Fruit fly (Drosophila melanogaster): ENCODE data around the gene Nedd4.

Nedd4 gene

DNA sequence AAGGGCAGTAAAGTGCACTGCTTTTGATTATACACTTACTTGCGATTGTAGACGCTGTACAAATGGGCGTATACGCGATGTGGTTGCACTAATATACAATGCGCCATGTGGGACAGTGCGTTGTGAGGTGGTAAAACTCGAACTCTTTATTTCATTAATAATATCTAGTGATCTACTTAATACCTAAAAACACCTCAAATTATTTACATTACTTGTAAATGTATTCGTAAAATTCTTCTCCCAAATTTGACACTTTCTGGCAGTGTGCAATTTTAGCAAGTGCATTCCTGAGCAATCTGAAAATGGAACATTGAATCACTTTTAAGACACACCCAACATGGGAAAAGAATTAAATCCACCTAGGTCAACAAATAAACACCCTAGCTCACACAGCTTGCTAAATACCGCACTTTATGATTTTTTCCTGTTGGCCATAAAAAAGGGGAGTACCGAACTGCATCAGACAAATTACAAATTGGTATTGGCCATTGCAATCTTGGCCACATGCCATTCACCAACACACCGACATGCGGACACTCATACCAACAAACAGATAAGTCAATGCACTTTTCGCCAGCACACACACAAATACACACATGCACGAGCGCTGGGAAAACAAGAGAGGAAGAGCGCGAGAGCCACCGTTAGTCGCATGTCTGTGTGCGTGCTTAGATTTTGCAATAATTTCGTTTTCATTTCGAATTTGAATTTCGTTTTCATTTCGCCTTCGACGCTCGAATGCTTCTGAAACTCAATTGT is 30.8 kb upstream of the Nedd4 start:
- TF ChIP-seq noc (tag; optimal IDR thresholded peaks at IDR 0.05) = no peak

dm6 chr3L:17500315-17500985 is 29.4 kb upstream of the Nedd4 start:
- no peak for TF ChIP-seq noc (tag; optimal IDR thresholded peaks at IDR 0.05)

DNA sequence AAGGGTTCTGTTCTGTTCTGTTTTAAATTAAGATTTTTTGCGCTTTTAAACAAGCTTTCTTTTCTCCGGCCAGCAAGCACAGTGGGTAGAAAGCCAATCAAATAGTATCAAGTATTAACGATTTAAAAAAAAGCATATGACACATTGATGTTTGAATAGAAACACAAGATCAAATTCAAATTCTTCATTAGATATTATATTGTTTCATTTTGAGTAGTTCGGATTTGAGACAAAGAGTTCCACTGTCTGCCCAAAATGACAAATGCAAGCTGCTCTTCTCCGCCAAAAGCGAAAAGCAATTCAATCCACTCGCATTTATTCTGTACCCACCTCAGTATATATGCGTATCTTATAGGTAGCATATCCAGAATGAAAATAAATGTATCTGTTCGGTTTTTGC is 27.6 kb upstream of the Nedd4 start:
- TF ChIP-seq noc (tag; optimal IDR thresholded peaks at IDR 0.05) = no peak

dm6 chr3L:17504538-17504937 is 25.3 kb upstream of the Nedd4 start:
- TF ChIP-seq noc (tag; optimal IDR thresholded peaks at IDR 0.05) = no peak

DNA sequence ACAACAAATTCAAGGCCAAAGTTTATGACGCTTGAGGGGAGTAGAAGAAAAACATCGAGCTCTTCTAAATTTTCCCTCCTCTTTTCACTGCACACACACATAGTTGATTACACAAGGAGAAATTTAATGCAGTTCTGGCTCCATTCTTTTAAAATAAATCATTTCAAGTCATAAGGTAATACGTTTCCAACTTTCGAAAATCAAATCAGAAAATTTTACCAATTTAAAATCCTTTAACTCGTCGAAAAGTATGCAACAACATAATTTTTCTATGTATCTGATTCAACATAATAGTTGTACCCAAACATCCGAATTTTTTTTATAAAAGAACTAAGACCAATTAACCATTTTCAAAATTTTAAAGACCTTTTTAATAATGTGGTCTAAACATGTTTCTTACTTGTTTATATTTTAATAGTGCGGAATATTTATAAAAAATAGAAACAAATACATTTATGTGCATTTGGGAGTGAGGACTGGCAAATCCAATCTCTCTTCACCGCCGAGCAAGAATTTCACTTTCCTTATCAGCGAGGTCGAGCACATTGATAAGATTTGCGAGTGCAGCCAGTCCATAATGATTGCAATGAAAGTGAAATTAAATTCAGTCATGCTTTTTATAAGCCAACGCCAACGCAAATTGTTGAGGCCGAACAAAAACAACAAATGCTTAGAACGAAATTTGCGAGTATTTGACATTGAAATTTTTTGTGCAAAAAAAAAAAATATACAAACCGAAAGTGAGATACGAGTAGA is 23.7 kb upstream of the Nedd4 start:
- peak; percentile 1 for TF ChIP-seq noc (tag; optimal IDR thresholded peaks at IDR 0.05)

- TF ChIP-seq noc (tag; optimal IDR thresholded peaks at IDR 0.05) = no peak
These were observed 23.1 kb upstream of the Nedd4 start for dm6 chr3L:17506830-17507229.

DNA sequence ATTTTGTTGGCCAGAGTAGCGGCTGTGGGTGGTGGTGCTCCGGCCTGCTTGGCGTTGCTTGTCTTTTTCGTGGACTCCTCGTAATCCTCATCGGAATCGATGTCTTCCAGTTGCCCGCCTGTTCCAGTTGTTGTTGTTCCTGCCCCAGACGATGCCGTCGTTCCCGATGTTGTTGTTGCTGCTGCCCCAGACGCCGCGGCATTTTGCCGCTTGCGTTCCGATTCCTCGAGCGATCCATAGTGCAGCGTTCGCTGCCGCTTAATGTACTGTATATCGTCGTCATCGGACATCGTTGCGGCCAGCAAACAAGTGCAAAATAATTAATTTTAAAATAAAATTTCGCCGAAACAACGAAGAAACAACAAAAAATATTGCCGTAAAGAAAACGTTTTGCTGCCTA is 16.4 kb upstream of the Nedd4 start:
- no peak for TF ChIP-seq noc (tag; optimal IDR thresholded peaks at IDR 0.05)

DNA sequence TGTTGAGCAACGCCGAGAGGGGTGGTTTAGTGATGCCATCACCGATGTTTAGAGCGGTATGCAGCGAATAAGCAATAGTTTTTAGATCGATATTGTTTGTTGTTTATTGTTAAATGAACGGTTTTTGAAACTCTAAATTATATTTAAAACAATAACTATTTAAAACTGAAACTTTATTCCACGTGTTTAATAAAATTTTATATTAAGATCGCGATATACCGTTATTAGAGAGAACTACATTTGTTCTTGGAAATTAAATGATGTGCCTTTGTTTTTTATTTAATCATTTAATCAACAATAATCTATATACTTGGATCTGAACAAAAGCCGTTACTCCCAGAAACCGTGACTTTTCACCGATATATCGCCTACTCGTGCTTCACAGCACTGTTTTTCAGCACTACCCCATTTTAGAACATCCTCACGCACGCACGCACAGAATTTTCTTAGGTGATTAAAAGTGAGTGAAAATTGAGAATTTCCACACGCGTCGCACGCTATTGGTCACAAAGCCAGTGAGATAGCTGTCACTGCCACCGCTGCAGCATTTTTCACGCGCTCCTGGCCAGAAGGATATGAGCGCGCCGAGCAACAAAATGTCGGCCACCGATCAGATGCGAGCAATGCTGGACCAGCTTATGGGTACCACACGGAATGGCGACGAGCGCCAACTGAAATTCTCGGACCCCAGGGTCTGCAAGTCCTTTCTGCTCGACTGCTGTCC is 15.8 kb upstream of the Nedd4 start, which contains the start of the genes U4-U6-60K and CG7564:
U4-U6-60K (minus strand) TSS at position 20 of the 724 bp plus-strand sequence.
CG7564 (plus strand) TSS at position 406 of the 724 bp plus-strand sequence.
- peak; percentile 55 for TF ChIP-seq noc (tag; optimal IDR thresholded peaks at IDR 0.05)

DNA sequence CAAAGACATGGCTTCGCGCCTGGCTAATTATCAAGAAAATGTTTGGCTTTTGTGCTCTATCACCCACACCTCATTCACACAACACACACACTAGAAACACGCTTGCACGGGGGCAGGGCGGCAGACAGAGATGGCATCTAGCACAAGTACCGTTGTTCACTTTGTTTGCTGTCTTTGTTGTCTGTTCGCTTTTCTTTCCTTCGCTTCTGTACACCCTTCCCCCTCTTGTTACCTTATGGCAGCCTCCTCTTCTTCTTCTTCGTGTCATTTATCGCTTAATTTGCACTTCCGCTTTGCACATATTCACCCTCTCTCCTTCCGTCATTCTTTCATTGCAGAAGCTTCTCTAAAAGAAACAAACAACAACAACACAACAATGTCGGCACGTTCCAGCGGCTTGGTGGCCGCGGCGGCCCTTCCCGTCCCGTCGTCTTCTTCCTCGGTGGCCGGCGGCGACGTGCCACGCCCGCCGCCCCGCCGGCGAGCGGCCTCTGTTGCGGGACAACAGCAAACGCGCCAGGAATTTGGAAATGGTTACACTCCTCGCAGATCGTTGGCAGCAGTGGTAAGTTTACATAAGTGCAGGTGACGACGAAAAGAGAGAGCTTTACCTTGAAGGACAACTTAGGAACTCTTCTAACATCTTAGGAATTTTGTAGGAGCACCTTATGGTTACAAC is 729 bp downstream of the Nedd4 start:
- TF ChIP-seq noc (tag; optimal IDR thresholded peaks at IDR 0.05) = no peak

DNA sequence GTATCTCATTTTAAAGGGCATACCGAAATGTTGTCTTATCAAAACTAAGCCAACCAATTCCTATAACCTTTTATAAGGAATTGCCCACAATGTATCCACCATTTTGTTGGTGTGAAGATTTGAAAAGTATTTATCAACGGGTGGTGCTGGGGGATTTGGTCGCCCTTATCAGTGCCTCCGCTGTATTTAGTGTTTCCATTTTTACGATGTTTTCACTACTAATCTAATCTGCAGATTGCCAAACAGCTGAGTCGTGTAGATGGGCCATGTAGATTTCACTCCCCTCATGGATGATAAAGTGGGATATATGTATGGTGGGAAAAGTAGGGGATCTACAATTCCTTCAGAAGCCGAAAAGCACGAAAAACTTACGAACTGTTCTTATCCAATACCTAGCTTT is 1.5 kb downstream of the Nedd4 start:
- peak; percentile 7 for TF ChIP-seq noc (tag; optimal IDR thresholded peaks at IDR 0.05)

DNA sequence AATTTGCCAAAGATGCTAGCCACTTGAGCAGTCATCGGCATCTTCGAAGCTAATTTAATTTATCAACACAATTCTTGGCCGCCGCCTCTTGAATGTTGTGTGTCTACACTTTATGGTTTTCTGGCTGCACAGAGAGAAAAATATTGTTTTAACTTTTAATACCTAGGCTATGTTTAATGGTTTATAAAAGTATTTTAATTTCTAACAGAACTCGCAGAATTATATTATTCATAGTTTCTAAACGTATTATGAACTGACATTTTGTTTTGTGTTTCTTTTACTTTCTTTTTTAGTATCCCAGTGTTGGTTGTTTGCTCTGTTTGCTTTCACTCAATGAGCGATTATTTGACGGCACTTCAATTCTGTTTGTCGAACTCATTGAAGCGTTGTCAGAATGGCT is 2.3 kb downstream of the Nedd4 start:
- no peak for TF ChIP-seq noc (tag; optimal IDR thresholded peaks at IDR 0.05)

- peak; percentile 51 for TF ChIP-seq noc (tag; optimal IDR thresholded peaks at IDR 0.05)
These were observed 3.2 kb downstream of the Nedd4 start for dm6 chr3L:17532898-17533700.

DNA sequence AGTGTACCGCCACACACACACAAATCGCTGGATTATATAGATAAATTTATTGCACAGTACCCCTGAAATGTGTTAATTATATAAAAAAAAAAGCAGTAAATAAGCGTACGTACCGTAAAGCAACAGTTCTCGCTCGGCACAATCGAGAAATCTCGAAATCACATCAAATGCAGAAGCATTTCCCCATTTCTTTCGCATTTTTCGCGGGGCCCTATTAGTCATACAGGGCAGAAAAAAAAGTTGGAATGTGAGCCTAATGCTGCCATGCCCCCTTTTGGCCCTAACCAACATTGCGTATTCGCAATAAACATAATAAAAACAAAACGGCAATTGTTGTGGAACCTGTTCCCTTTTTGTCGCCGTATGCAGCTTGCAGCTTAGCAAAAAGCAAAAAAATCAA is 3.9 kb downstream of the Nedd4 start:
- TF ChIP-seq noc (tag; optimal IDR thresholded peaks at IDR 0.05) = no peak

DNA sequence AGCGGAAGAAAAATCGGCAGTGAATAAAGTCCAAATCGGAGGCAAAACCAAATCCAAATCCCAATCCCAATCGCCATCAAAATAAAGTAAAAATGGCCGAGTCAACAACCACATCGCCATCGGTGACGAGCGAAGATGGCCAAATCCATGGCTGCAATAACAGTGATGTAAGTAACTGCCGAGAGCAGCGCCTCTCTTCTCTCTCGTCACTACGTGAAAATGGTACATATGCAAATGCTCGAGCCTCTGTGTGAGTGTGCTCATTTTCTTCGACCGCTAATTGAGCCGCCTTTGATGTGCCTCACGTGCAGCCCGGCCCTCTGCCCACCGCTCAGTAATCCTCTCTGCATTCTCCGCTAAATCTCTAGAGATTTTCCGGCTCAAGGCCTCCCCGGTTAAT is 4.5 kb downstream of the Nedd4 start:
- TF ChIP-seq noc (tag; optimal IDR thresholded peaks at IDR 0.05) = no peak

Measured in whole organism, larva.